Fruit fly (Drosophila melanogaster) whole organism, adult: ENCODE measurements around the gene CG18766.

Experiments used
- CG11617 ChIP-seq: fragments of 200-800 bp; sonication (Bioruptor generic); optimal IDR thresholded peaks from 2 replicates; lab custom pipeline; 2017; ENCODE audit warnings: mild to moderate bottlenecking, missing biosample characterization, missing genetic modification reagents, missing genetic modification characterization
- CG12768 ChIP-seq: fragments of 200-800 bp; sonication (Bioruptor generic); optimal IDR thresholded peaks from 2 replicates; lab custom pipeline; 2017; ENCODE audit warnings: missing biosample characterization, missing genetic modification characterization, mild to moderate bottlenecking, moderate library complexity, missing genetic modification reagents
- CG14711 ChIP-seq: fragments of 200-800 bp; sonication (Bioruptor generic); optimal IDR thresholded peaks from 2 replicates; lab custom pipeline; 2018; ENCODE audit warnings: missing biosample characterization, mild to moderate bottlenecking, missing genetic modification characterization, moderate library complexity
- CG1620 ChIP-seq: fragments of 200-800 bp; sonication (Bioruptor generic); optimal IDR thresholded peaks from 2 replicates; lab custom pipeline; 2016; ENCODE audit warnings: missing biosample characterization, missing genetic modification characterization
- CG33017 ChIP-seq: fragments of 200-800 bp; sonication (Bioruptor generic); optimal IDR thresholded peaks from 2 replicates; lab custom pipeline; 2018; ENCODE audit warnings: missing biosample characterization, mild to moderate bottlenecking, missing genetic modification characterization, moderate library complexity
- CG5204 ChIP-seq: fragments of 200-800 bp; sonication (Bioruptor generic); optimal IDR thresholded peaks from 2 replicates; lab custom pipeline; 2016; ENCODE audit warnings: missing biosample characterization, missing genetic modification characterization
- CG7045 ChIP-seq: fragments of 200-800 bp; sonication (Bioruptor generic); optimal IDR thresholded peaks from 2 replicates; lab custom pipeline; 2017; ENCODE audit warnings: missing biosample characterization, mild to moderate bottlenecking, missing genetic modification characterization
- CG7101 ChIP-seq: fragments of 200-800 bp; sonication (Bioruptor generic); optimal IDR thresholded peaks from 2 replicates; lab custom pipeline; 2018; ENCODE audit warnings: missing biosample characterization, mild to moderate bottlenecking, missing genetic modification characterization, moderate library complexity
- Clk ChIP-seq: fragments of 200-800 bp; sonication (Bioruptor generic); optimal IDR thresholded peaks from 2 replicates; lab custom pipeline; 2017; ENCODE audit warnings: missing biosample characterization, missing genetic modification characterization
- Crg-1 ChIP-seq: fragments of 200-800 bp; sonication (Bioruptor generic); optimal IDR thresholded peaks from 2 replicates; lab custom pipeline; 2016; ENCODE audit warnings: missing biosample characterization, missing genetic modification characterization
- Hr96 ChIP-seq: fragments of 200-800 bp; sonication (Bioruptor generic); optimal IDR thresholded peaks from 2 replicates; lab custom pipeline; 2016; ENCODE audit warnings: missing biosample characterization, missing genetic modification characterization
- Mnt ChIP-seq: fragments of 200-800 bp; sonication (Bioruptor generic); optimal IDR thresholded peaks from 2 replicates; lab custom pipeline; 2016; ENCODE audit warnings: missing biosample characterization, mild to moderate bottlenecking, missing genetic modification characterization
- bab1 ChIP-seq: fragments of 200-800 bp; sonication (Bioruptor generic); optimal IDR thresholded peaks from 3 replicates; lab custom pipeline; 2019; ENCODE audit warnings: missing biosample characterization, mild to moderate bottlenecking, missing genetic modification characterization, moderate library complexity
- cic ChIP-seq: fragments of 200-800 bp; sonication (Bioruptor generic); optimal IDR thresholded peaks from 2 replicates; lab custom pipeline; 2017; ENCODE audit warnings: missing biosample characterization, mild to moderate bottlenecking, missing genetic modification characterization, moderate library complexity
- cnc ChIP-seq, 2 experiments: fragments of >200 bp; optimal IDR thresholded peaks; 2 replicates each; lab custom pipeline; 2017
- kay ChIP-seq: fragments of 200-800 bp; sonication (Bioruptor generic); peaks from one replicate; lab custom pipeline; 2016; ENCODE audit warnings: missing biosample characterization, missing genetic modification characterization, borderline replicate concordance
- ovo ChIP-seq: fragments of 200-800 bp; sonication (Bioruptor generic); optimal IDR thresholded peaks from 2 replicates; lab custom pipeline; 2016; ENCODE audit warnings: missing biosample characterization, missing genetic modification characterization
- pad ChIP-seq: fragments of 200-800 bp; sonication (Bioruptor generic); optimal IDR thresholded peaks from 3 replicates; lab custom pipeline; 2017; ENCODE audit warnings: missing biosample characterization, missing genetic modification characterization, mild to moderate bottlenecking, moderate library complexity, missing genetic modification reagents
- tj ChIP-seq: fragments of 200-800 bp; sonication (Bioruptor generic); optimal IDR thresholded peaks from 3 replicates; lab custom pipeline; 2017; ENCODE audit warnings: missing biosample characterization, mild to moderate bottlenecking, missing genetic modification characterization, moderate library complexity
- toe ChIP-seq: fragments of 200-800 bp; sonication (Bioruptor generic); optimal IDR thresholded peaks from 2 replicates; lab custom pipeline; 2016; ENCODE audit warnings: missing biosample characterization, missing genetic modification characterization

Gene CG18766

dm6 chr3R:27272233-27272632 lies 27.2 kb upstream of the CG18766 start:
- no peak for TF ChIP-seq CG11617 (GFP tag; lab: Kevin White, UChicago)
- no peak for TF ChIP-seq Crg-1 (GFP tag; lab: Kevin White, UChicago)
- TF ChIP-seq ovo (GFP tag; lab: Kevin White, UChicago) = no peak
- TF ChIP-seq Clk (GFP tag; lab: Kevin White, UChicago) = no peak
- no peak for TF ChIP-seq Mnt
- no peak for TF ChIP-seq kay
- TF ChIP-seq CG7045 = no peak
- no peak for TF ChIP-seq pad (GFP tag; lab: Kevin White, UChicago)
- no peak for TF ChIP-seq tj
- TF ChIP-seq bab1 (GFP tag; lab: Kevin White, UChicago) = no peak
- no peak for TF ChIP-seq CG7101 (tag; lab: Kevin White, UChicago)

dm6 chr3R:27270379-27271266 lies 25.6 kb upstream of the CG18766 start:
- TF ChIP-seq Mnt (no peak), pad (GFP tag; lab: Kevin White, UChicago) (peak; percentile 7), bab1 (GFP tag; lab: Kevin White, UChicago) (no peak), CG1620 (no peak), kay (no peak), Clk (GFP tag; lab: Kevin White, UChicago) (no peak), ovo (GFP tag; lab: Kevin White, UChicago) (no peak), toe (GFP tag; lab: Kevin White, UChicago) (no peak), CG5204 (GFP tag; lab: Kevin White, UChicago) (no peak), CG14711 (tag; lab: Kevin White, UChicago) (no peak), CG7101 (tag; lab: Kevin White, UChicago) (no peak), cnc (optimal IDR thresholded peaks at IDR 0.05; lab: Kevin White, UChicago) (peak in 1 of 2 experiments; percentile 36), CG12768 (GFP tag; lab: Kevin White, UChicago) (no peak), CG33017 (no peak), Hr96 (GFP tag; lab: Kevin White, UChicago) (no peak), CG11617 (GFP tag; lab: Kevin White, UChicago) (no peak), cic (peak; percentile 13), tj (peak; percentile 38), Crg-1 (GFP tag; lab: Kevin White, UChicago) (no peak), CG7045 (no peak)

- TF ChIP-seq Clk (GFP tag; lab: Kevin White, UChicago) = no peak
- TF ChIP-seq pad (GFP tag; lab: Kevin White, UChicago) = no peak
- TF ChIP-seq CG1620 = no peak
- no peak for TF ChIP-seq Crg-1 (GFP tag; lab: Kevin White, UChicago)
- no peak for TF ChIP-seq CG11617 (GFP tag; lab: Kevin White, UChicago)
- TF ChIP-seq ovo (GFP tag; lab: Kevin White, UChicago) = no peak
- TF ChIP-seq kay = no peak
- TF ChIP-seq CG33017 = no peak
- no peak for TF ChIP-seq CG14711 (tag; lab: Kevin White, UChicago)
- TF ChIP-seq CG5204 (GFP tag; lab: Kevin White, UChicago) = no peak
- TF ChIP-seq cic = no peak
- TF ChIP-seq Mnt = no peak
- no peak for TF ChIP-seq Hr96 (GFP tag; lab: Kevin White, UChicago)
- no peak for TF ChIP-seq CG12768 (GFP tag; lab: Kevin White, UChicago)
- TF ChIP-seq CG7045 = no peak
- TF ChIP-seq cnc (optimal IDR thresholded peaks at IDR 0.05; lab: Kevin White, UChicago) = no peak
- no peak for TF ChIP-seq tj
- TF ChIP-seq toe (GFP tag; lab: Kevin White, UChicago) = no peak
- TF ChIP-seq CG7101 (tag; lab: Kevin White, UChicago) = no peak
Observed at dm6 chr3R:27265330-27265729, 20.3 kb upstream of the CG18766 start, which contains the start of the genes CG14262 and CG14260. TSS of gene CG14262 (minus strand) at chr3R:27265430. TSS of gene CG14260 (plus strand) at chr3R:27265457.

- TF ChIP-seq cnc (optimal IDR thresholded peaks at IDR 0.05; lab: Kevin White, UChicago) (no peak), CG11617 (GFP tag; lab: Kevin White, UChicago) (peak; percentile 79), ovo (GFP tag; lab: Kevin White, UChicago) (peak; percentile 74), bab1 (GFP tag; lab: Kevin White, UChicago) (peak; percentile 29), cic (peak; percentile 39), Hr96 (GFP tag; lab: Kevin White, UChicago) (peak; percentile 79), CG33017 (peak; percentile 56), CG14711 (tag; lab: Kevin White, UChicago) (peak; percentile 2), Crg-1 (GFP tag; lab: Kevin White, UChicago) (no peak), toe (GFP tag; lab: Kevin White, UChicago) (no peak), pad (GFP tag; lab: Kevin White, UChicago) (peak; percentile 58), tj (peak; percentile 63), CG7045 (peak; percentile 55), CG5204 (GFP tag; lab: Kevin White, UChicago) (no peak), Mnt (peak; percentile 68), CG7101 (tag; lab: Kevin White, UChicago) (peak; percentile 39), Clk (GFP tag; lab: Kevin White, UChicago) (no peak), CG1620 (no peak), kay (no peak), CG12768 (GFP tag; lab: Kevin White, UChicago) (peak; percentile 66)
Observed at dm6 chr3R:27263434-27264215, 18.6 kb upstream of the CG18766 start, which contains the start of gene woc. TSS of gene woc (minus strand) at chr3R:27264055.

dm6 chr3R:27253921-27254376 lies 8.9 kb upstream of the CG18766 start:
- TF ChIP-seq Clk (GFP tag; lab: Kevin White, UChicago) (no peak), CG14711 (tag; lab: Kevin White, UChicago) (peak; percentile 21), CG33017 (peak; percentile 32)
